Fruit fly (Drosophila melanogaster) whole organism, embryonic: ENCODE data around the gene CG7579.
A peak's percentile ranks its signal among the peaks of the same experiment; 100 is the strongest.

Source experiments
- Abd-B ChIP-seq: fragments of 200-800 bp; sonication (Bioruptor generic); optimal IDR thresholded peaks from 2 replicates; lab custom pipeline; 2018; ENCODE audit warnings: missing biosample characterization, mild to moderate bottlenecking, missing genetic modification characterization, moderate library complexity
- Bgb ChIP-seq: fragments of 200-800 bp; sonication (Bioruptor generic); IDR thresholded peaks from 2 replicates; pipeline ENCODE4 v1.3.6; 2022; ENCODE audit warnings: missing biosample characterization, missing genetic modification characterization; ENCODE audit not compliant: partially characterized antibody
- C15 ChIP-seq: fragments of 200-800 bp; sonication (Bioruptor generic); IDR thresholded peaks from 3 replicates; pipeline ENCODE4 v1.3.6; 2022; ENCODE audit warnings: missing biosample characterization, missing genetic modification characterization
- CG1024 ChIP-seq: fragments of 200-800 bp; sonication (Bioruptor generic); IDR thresholded peaks from 2 replicates; pipeline ENCODE4 v1.3.6; 2022; ENCODE audit warnings: missing biosample characterization, missing genetic modification characterization
- CG10654 ChIP-seq: fragments of 200-800 bp; sonication (Bioruptor generic); optimal IDR thresholded peaks from 2 replicates; lab custom pipeline; 2016; ENCODE audit warnings: missing biosample characterization, missing genetic modification characterization
- CG11247 ChIP-seq: fragments of 200-800 bp; sonication (Bioruptor generic); IDR thresholded peaks from 2 replicates; pipeline ENCODE4 v1.3.6; 2022; ENCODE audit warnings: missing biosample characterization, missing genetic modification characterization
- CG11398 ChIP-seq: fragments of 200-800 bp; sonication (Bioruptor generic); optimal IDR thresholded peaks from 2 replicates; lab custom pipeline; 2016; ENCODE audit warnings: missing biosample characterization, missing genetic modification characterization
- CG11696 ChIP-seq: fragments of 200-800 bp; sonication (Bioruptor generic); IDR thresholded peaks from 2 replicates; pipeline ENCODE4 v1.3.6; 2022; ENCODE audit warnings: missing biosample characterization, missing genetic modification characterization
- CG12219 ChIP-seq: fragments of 200-800 bp; sonication (Bioruptor generic); optimal IDR thresholded peaks from 3 replicates; lab custom pipeline; 2018; ENCODE audit warnings: missing biosample characterization, mild to moderate bottlenecking, missing genetic modification characterization
- CG15073 ChIP-seq: fragments of 200-800 bp; sonication (Bioruptor generic); optimal IDR thresholded peaks from 2 replicates; lab custom pipeline; 2016; ENCODE audit warnings: missing biosample characterization, missing genetic modification characterization
- CG15269 ChIP-seq: fragments of 200-800 bp; sonication (Bioruptor generic); optimal IDR thresholded peaks from 2 replicates; lab custom pipeline; 2018; ENCODE audit warnings: missing biosample characterization, mild to moderate bottlenecking, missing genetic modification characterization, moderate library complexity
- CG16813 ChIP-seq: fragments of 200-800 bp; sonication (Bioruptor generic); IDR thresholded peaks from 3 replicates; pipeline ENCODE4 v1.3.6; 2022; ENCODE audit warnings: missing biosample characterization, missing genetic modification characterization; ENCODE audit not compliant: partially characterized antibody
- CG30020 ChIP-seq: fragments of 200-800 bp; optimal IDR thresholded peaks from 2 replicates; lab custom pipeline; 2019; ENCODE audit warnings: missing biosample characterization, mild to moderate bottlenecking, missing genetic modification characterization, moderate library complexity
- CG30431 ChIP-seq: fragments of 200-800 bp; sonication (Bioruptor generic); optimal IDR thresholded peaks from 2 replicates; lab custom pipeline; 2017; ENCODE audit warnings: missing biosample characterization, missing genetic modification characterization
- CG31388 ChIP-seq: fragments of 200-800 bp; sonication (Bioruptor generic); optimal IDR thresholded peaks from 2 replicates; lab custom pipeline; 2016; ENCODE audit warnings: missing biosample characterization, missing genetic modification characterization
- CG32772 ChIP-seq: fragments of 200-800 bp; sonication (Bioruptor generic); IDR thresholded peaks from 2 replicates; pipeline ENCODE4 v1.3.6; 2022; ENCODE audit warnings: missing biosample characterization, missing genetic modification characterization
- CG3281 ChIP-seq: fragments of 200-800 bp; sonication (Bioruptor generic); optimal IDR thresholded peaks from 3 replicates; lab custom pipeline; 2017; ENCODE audit warnings: missing biosample characterization, mild to moderate bottlenecking, missing genetic modification characterization
- CG34224 ChIP-seq: fragments of 200-800 bp; sonication (Bioruptor generic); IDR thresholded peaks from 3 replicates; pipeline ENCODE4 v1.3.6; 2022; ENCODE audit warnings: missing biosample characterization, missing genetic modification characterization; ENCODE audit not compliant: partially characterized antibody
- CG3847 ChIP-seq: fragments of 200-800 bp; sonication (Bioruptor generic); IDR thresholded peaks from 2 replicates; pipeline ENCODE4 v1.3.6; 2022; ENCODE audit warnings: missing biosample characterization, missing genetic modification characterization
- CG4360 ChIP-seq: fragments of 200-800 bp; sonication (Bioruptor generic); IDR thresholded peaks from 2 replicates; pipeline ENCODE4 v1.3.6; 2022; ENCODE audit warnings: missing biosample characterization, missing genetic modification characterization
- CG4707 ChIP-seq: fragments of 200-800 bp; sonication (Bioruptor generic); optimal IDR thresholded peaks from 2 replicates; lab custom pipeline; 2018; ENCODE audit warnings: missing biosample characterization, mild to moderate bottlenecking, missing genetic modification characterization, moderate library complexity
- CG4854 ChIP-seq: fragments of 200-800 bp; sonication (Bioruptor generic); optimal IDR thresholded peaks from 2 replicates; lab custom pipeline; 2016; ENCODE audit warnings: missing biosample characterization, missing genetic modification characterization, inconsistent platforms
- CG8359 ChIP-seq: fragments of 200-800 bp; sonication (Bioruptor generic); optimal IDR thresholded peaks from 2 replicates; lab custom pipeline; 2017; ENCODE audit warnings: missing biosample characterization, mild to moderate bottlenecking, missing genetic modification characterization, borderline replicate concordance
- CG9932 ChIP-seq: fragments of 200-800 bp; sonication (Bioruptor generic); IDR thresholded peaks from 2 replicates; pipeline ENCODE4 v1.3.6; 2022; ENCODE audit warnings: missing biosample characterization, missing genetic modification characterization
- Drgx ChIP-seq: fragments of 200-800 bp; sonication (Bioruptor generic); IDR thresholded peaks from 2 replicates; pipeline ENCODE4 v1.3.6; 2022; ENCODE audit warnings: missing biosample characterization, missing genetic modification characterization
- HHEX ChIP-seq: fragments of 200-800 bp; sonication (Bioruptor generic); optimal IDR thresholded peaks from 3 replicates; lab custom pipeline; 2017; ENCODE audit warnings: missing biosample characterization, mild to moderate bottlenecking, missing genetic modification characterization, missing genetic modification reagents
- HLH3B ChIP-seq: fragments of 200-800 bp; sonication (Bioruptor generic); IDR thresholded peaks from 2 replicates; pipeline ENCODE4 v1.3.6; 2022; ENCODE audit warnings: missing biosample characterization, missing genetic modification characterization
- Hmx ChIP-seq: fragments of 200-800 bp; sonication (Bioruptor generic); optimal IDR thresholded peaks from 2 replicates; lab custom pipeline; 2016; ENCODE audit warnings: missing biosample characterization, missing genetic modification characterization
- Jarid2 ChIP-seq: fragments of 200-800 bp; sonication (Bioruptor generic); optimal IDR thresholded peaks from 3 replicates; lab custom pipeline; 2017; ENCODE audit warnings: mild to moderate bottlenecking, missing biosample characterization, missing genetic modification reagents, missing genetic modification characterization
- MESR4 ChIP-seq: fragments of 200-800 bp; sonication (Bioruptor generic); optimal IDR thresholded peaks from 2 replicates; lab custom pipeline; 2018; ENCODE audit warnings: missing biosample characterization, mild to moderate bottlenecking, missing genetic modification characterization, moderate library complexity
- Oli ChIP-seq: fragments of 200-800 bp; sonication (Bioruptor generic); optimal IDR thresholded peaks from 2 replicates; lab custom pipeline; 2018; ENCODE audit warnings: missing biosample characterization, mild to moderate bottlenecking, missing genetic modification characterization, moderate library complexity
- YL-1 ChIP-seq: fragments of 200-800 bp; sonication (Bioruptor generic); optimal IDR thresholded peaks from 3 replicates; lab custom pipeline; 2017; ENCODE audit warnings: missing biosample characterization, mild to moderate bottlenecking, missing genetic modification characterization
- al ChIP-seq: fragments of 200-800 bp; sonication (Bioruptor generic); IDR thresholded peaks from 2 replicates; pipeline ENCODE4 v1.3.6; 2022; ENCODE audit warnings: missing biosample characterization, missing genetic modification characterization
- aop ChIP-seq: fragments of 200-800 bp; sonication (Bioruptor generic); IDR thresholded peaks from 2 replicates; pipeline ENCODE4 v1.3.6; 2022; ENCODE audit warnings: missing biosample characterization, missing genetic modification characterization
- btn ChIP-seq: fragments of 200-800 bp; sonication (Bioruptor generic); optimal IDR thresholded peaks from 2 replicates; lab custom pipeline; 2016; ENCODE audit warnings: missing biosample characterization, missing genetic modification characterization
- fd96Cb ChIP-seq: fragments of 200-800 bp; sonication (Bioruptor generic); optimal IDR thresholded peaks from 2 replicates; lab custom pipeline; 2018; ENCODE audit warnings: missing biosample characterization, mild to moderate bottlenecking, missing genetic modification characterization, moderate library complexity
- ftz-f1 ChIP-seq: fragments of 200-800 bp; sonication (Bioruptor generic); optimal IDR thresholded peaks from 2 replicates; lab custom pipeline; 2016; ENCODE audit warnings: missing biosample characterization, missing genetic modification characterization
- gcm2 ChIP-seq: fragments of 200-800 bp; sonication (Bioruptor generic); optimal IDR thresholded peaks from 2 replicates; lab custom pipeline; 2016; ENCODE audit warnings: missing biosample characterization, missing genetic modification characterization
- gt ChIP-seq: fragments of 200-800 bp; sonication (Bioruptor generic); IDR thresholded peaks from 2 replicates; pipeline ENCODE4 v1.3.6; 2022; ENCODE audit warnings: missing biosample characterization, missing genetic modification characterization
- nerfin-1 ChIP-seq: fragments of 200-800 bp; sonication (Bioruptor generic); optimal IDR thresholded peaks from 3 replicates; lab custom pipeline; 2019; ENCODE audit warnings: missing biosample characterization, mild to moderate bottlenecking, missing genetic modification characterization, moderate library complexity
- odd ChIP-seq: fragments of 200-800 bp; sonication (Bioruptor generic); optimal IDR thresholded peaks from 2 replicates; lab custom pipeline; 2017; ENCODE audit warnings: missing biosample characterization, mild to moderate bottlenecking, missing genetic modification characterization
- pb ChIP-seq: fragments of 200-800 bp; sonication (Bioruptor generic); optimal IDR thresholded peaks from 3 replicates; lab custom pipeline; 2016; ENCODE audit warnings: missing biosample characterization, missing genetic modification characterization
- pho ChIP-seq: fragments of 200-800 bp; sonication (Bioruptor generic); optimal IDR thresholded peaks from 2 replicates; lab custom pipeline; 2016; ENCODE audit warnings: missing biosample characterization, missing genetic modification characterization
- pros ChIP-seq: fragments of 200-800 bp; sonication (Bioruptor generic); optimal IDR thresholded peaks from 3 replicates; lab custom pipeline; 2019; ENCODE audit warnings: missing biosample characterization, mild to moderate bottlenecking, missing genetic modification characterization, moderate library complexity
- repo ChIP-seq: fragments of 200-800 bp; sonication (Bioruptor generic); optimal IDR thresholded peaks from 2 replicates; lab custom pipeline; 2016; ENCODE audit warnings: missing biosample characterization, missing genetic modification characterization
- schlank ChIP-seq: fragments of 200-800 bp; sonication (Bioruptor generic); optimal IDR thresholded peaks from 2 replicates; lab custom pipeline; 2018; ENCODE audit warnings: missing biosample characterization, mild to moderate bottlenecking, missing genetic modification characterization
- sd ChIP-seq: fragments of 200-800 bp; sonication (Bioruptor generic); optimal IDR thresholded peaks from 3 replicates; lab custom pipeline; 2018; ENCODE audit warnings: missing biosample characterization, mild to moderate bottlenecking, missing genetic modification characterization, moderate library complexity
- sisA ChIP-seq: fragments of 200-800 bp; sonication (Bioruptor generic); IDR thresholded peaks from 2 replicates; pipeline ENCODE4 v1.3.6; 2022; ENCODE audit warnings: missing biosample characterization, missing genetic modification characterization
- sob ChIP-seq: fragments of 200-800 bp; sonication (Bioruptor generic); IDR thresholded peaks from 2 replicates; pipeline ENCODE4 v1.3.6; 2022; ENCODE audit warnings: missing biosample characterization, missing genetic modification characterization
- usp ChIP-seq: fragments of >200 bp; optimal IDR thresholded peaks from 2 replicates; lab custom pipeline; 2017; ENCODE audit warnings: missing biosample characterization, missing genetic modification characterization
- zen ChIP-seq: fragments of 200-800 bp; sonication (Bioruptor generic); optimal IDR thresholded peaks from 3 replicates; lab custom pipeline; 2018; ENCODE audit warnings: missing biosample characterization, mild to moderate bottlenecking, missing genetic modification characterization, moderate library complexity
- zf30C ChIP-seq: fragments of 200-800 bp; sonication (Bioruptor generic); optimal IDR thresholded peaks from 3 replicates; lab custom pipeline; 2018; ENCODE audit warnings: missing biosample characterization, mild to moderate bottlenecking, missing genetic modification characterization

The CG7579 gene

dm6 chr3L:15672800-15673199 is 10.4 kb downstream of the CG7579 start (continued):
- TF ChIP-seq Bgb (GFP tag; lab: Robert Waterston, UW) (no peak), pb (GFP tag; lab: Kevin White, UChicago) (no peak), ftz-f1 (no peak), fd96Cb (tag; lab: Kevin White, UChicago) (peak; percentile 39), btn (GFP tag; lab: Kevin White, UChicago) (no peak), CG4360 (GFP tag; lab: Robert Waterston, UW) (no peak), CG30020 (tag; lab: Kevin White, UChicago) (no peak), nerfin-1 (no peak), CG11696 (no peak), CG15269 (tag; lab: Kevin White, UChicago) (no peak), al (no peak), Hmx (GFP tag; lab: Kevin White, UChicago) (no peak), HLH3B (GFP tag; lab: Robert Waterston, UW) (no peak), odd (GFP tag; lab: Kevin White, UChicago) (no peak), schlank (tag; lab: Kevin White, UChicago) (no peak), Jarid2 (GFP tag; lab: Kevin White, UChicago) (no peak), CG3847 (no peak), pho (GFP tag; lab: Kevin White, UChicago) (no peak), CG4707 (GFP tag; lab: Kevin White, UChicago) (no peak), repo (GFP tag; lab: Kevin White, UChicago) (no peak), CG3281 (no peak), CG9932 (no peak), HHEX (GFP tag; lab: Kevin White, UChicago) (no peak), Abd-B (GFP tag; lab: Kevin White, UChicago) (no peak), sisA (GFP tag; lab: Robert Waterston, UW) (no peak), YL-1 (GFP tag; lab: Kevin White, UChicago) (no peak), CG11398 (GFP tag; lab: Kevin White, UChicago) (no peak), CG30431 (GFP tag; lab: Kevin White, UChicago) (peak; percentile 25), CG8359 (GFP tag; lab: Kevin White, UChicago) (no peak), pros (GFP tag; lab: Kevin White, UChicago) (no peak), CG16813 (GFP tag; lab: Robert Waterston, UW) (no peak), zen (tag; lab: Kevin White, UChicago) (peak; percentile 46), aop (GFP tag; lab: Robert Waterston, UW) (no peak), CG32772 (GFP tag; lab: Robert Waterston, UW) (no peak), CG1024 (GFP tag; lab: Robert Waterston, UW) (no peak), Oli (peak; percentile 27), sd (tag; lab: Kevin White, UChicago) (no peak), CG10654 (no peak), CG4854 (GFP tag; lab: Kevin White, UChicago) (no peak), C15 (GFP tag; lab: Robert Waterston, UW) (no peak), sob (GFP tag; lab: Robert Waterston, UW) (no peak), Drgx (no peak), CG34224 (GFP tag; lab: Robert Waterston, UW) (no peak), gt (GFP tag; lab: Robert Waterston, UW) (no peak), gcm2 (no peak), CG11247 (no peak), CG12219 (no peak), usp (GFP tag; lab: Kevin White, UChicago) (no peak), MESR4 (GFP tag; lab: Kevin White, UChicago) (no peak), CG31388 (GFP tag; lab: Kevin White, UChicago) (no peak), zf30C (peak; percentile 19), CG15073 (GFP tag; lab: Kevin White, UChicago) (no peak)
